Worm (Caenorhabditis elegans) whole organism, late embryonic: ENCODE measurements around the gene sec-3.

Source experiments
- K09A11.1 ChIP-seq: sonication (generic microtip); optimal IDR thresholded peaks from 2 replicates; lab custom pipeline; 2017; ENCODE audit warnings: antibody characterized with exemption, mild to moderate bottlenecking, missing genetic modification characterization, missing compliant biosample characterization; ENCODE audit not compliant: insufficient read depth
- ama-1 ChIP-seq: fragments of 150-350 bp; optimal IDR thresholded peaks from 2 replicates; lab custom pipeline; 2014
- dve-1 ChIP-seq: sonication (generic microtip); optimal IDR thresholded peaks from 2 replicates; lab custom pipeline; 2017; ENCODE audit warnings: antibody characterized with exemption, mild to moderate bottlenecking, missing genetic modification characterization, missing compliant biosample characterization
- elt-2 ChIP-seq: sonication (generic microtip); optimal IDR thresholded peaks from 2 replicates; lab custom pipeline; 2016; ENCODE audit warnings: missing genetic modification reagents, missing genetic modification characterization, missing compliant biosample characterization
- hlh-15 ChIP-seq: sonication (generic microtip); optimal IDR thresholded peaks from 2 replicates; lab custom pipeline; 2016; ENCODE audit warnings: missing genetic modification characterization, missing compliant biosample characterization
- nhr-11 ChIP-seq: fragments of 150-350 bp; optimal IDR thresholded peaks from 2 replicates; lab custom pipeline; 2014; ENCODE audit warnings: missing biosample characterization, missing genetic modification characterization
- npax-4 ChIP-seq: sonication (generic microtip); optimal IDR thresholded peaks from 2 replicates; lab custom pipeline; 2016; ENCODE audit warnings: missing genetic modification characterization, missing compliant biosample characterization
- pha-4 ChIP-seq: fragments of 150-350 bp; optimal IDR thresholded peaks from 2 replicates; lab custom pipeline; 2018; ENCODE audit warnings: missing biosample characterization, missing genetic modification reagents, missing genetic modification characterization
- pros-1 ChIP-seq: fragments of 150-350 bp; optimal IDR thresholded peaks from 2 replicates; lab custom pipeline; 2014; ENCODE audit warnings: missing biosample characterization, missing genetic modification reagents, missing genetic modification characterization
- rnt-1 ChIP-seq: sonication (generic microtip); optimal IDR thresholded peaks from 2 replicates; lab custom pipeline; 2016; ENCODE audit warnings: missing genetic modification characterization, missing compliant biosample characterization
- sdc-2 ChIP-seq: sonication (generic microtip); optimal IDR thresholded peaks from 2 replicates; lab custom pipeline; 2016; ENCODE audit warnings: missing genotype, missing genetic modification characterization, missing compliant biosample characterization
- syd-9 ChIP-seq: sonication (generic microtip); optimal IDR thresholded peaks from 2 replicates; lab custom pipeline; 2016; ENCODE audit warnings: mild to moderate bottlenecking, missing genetic modification characterization, moderate library complexity, missing compliant biosample characterization
- unc-86 ChIP-seq: sonication (generic microtip); optimal IDR thresholded peaks from 2 replicates; lab custom pipeline; 2016; ENCODE audit warnings: missing genetic modification characterization, missing compliant biosample characterization
- zip-5 ChIP-seq: sonication (generic microtip); optimal IDR thresholded peaks from 2 replicates; lab custom pipeline; 2016; ENCODE audit warnings: missing genetic modification characterization, missing compliant biosample characterization

DNA sequence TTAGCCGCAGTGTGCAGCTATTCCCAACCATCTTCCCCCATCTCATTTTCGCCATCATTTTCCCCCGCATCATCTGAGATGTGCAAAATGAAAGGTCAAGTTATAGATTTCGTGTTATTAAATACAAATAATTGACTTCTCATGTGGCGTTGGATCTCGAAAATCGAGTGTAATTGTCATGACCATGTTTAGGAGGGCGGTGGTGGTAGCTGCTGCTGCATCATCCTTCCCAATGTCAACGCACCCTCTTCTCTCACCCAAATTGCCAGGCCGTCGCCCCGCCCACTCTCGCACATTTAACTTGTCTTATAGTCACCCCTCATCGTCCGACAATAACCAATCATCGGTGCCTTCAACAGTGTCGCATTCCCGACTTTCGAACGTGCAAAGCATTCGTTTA, 36.4 kb downstream of the sec-3 start, which contains the start of gene ceh-30:
- TF ChIP-seq K09A11.1 (tag; lab: Kevin White, UChicago) (no peak), npax-4 (tag; lab: Kevin White, UChicago) (no peak), dve-1 (tag; lab: Kevin White, UChicago) (no peak), unc-86 (tag; lab: Kevin White, UChicago) (no peak), ama-1 (no peak), syd-9 (tag; lab: Kevin White, UChicago) (no peak), hlh-15 (tag; lab: Kevin White, UChicago) (no peak), elt-2 (tag; lab: Kevin White, UChicago) (no peak), nhr-11 (no peak), rnt-1 (no peak), pha-4 (tag; lab: Kevin White, UChicago) (no peak), sdc-2 (tag; lab: Kevin White, UChicago) (no peak), zip-5 (no peak), pros-1 (tag; lab: Kevin White, UChicago) (no peak)
